Worm (Caenorhabditis elegans) whole organism, early embryonic: ENCODE results near the gene tomm-20.

Source experiments
- B0310.2 ChIP-seq: sonication (generic microtip); optimal IDR thresholded peaks from 2 replicates; lab custom pipeline; 2016; ENCODE audit warnings: mild to moderate bottlenecking, missing genetic modification characterization, missing compliant biosample characterization
- F13C5.2 ChIP-seq: sonication (generic microtip); optimal IDR thresholded peaks from 2 replicates; lab custom pipeline; 2017; ENCODE audit warnings: mild to moderate bottlenecking, missing genetic modification characterization, inconsistent platforms, missing compliant biosample characterization
- ama-1 ChIP-seq: fragments of 150-350 bp; optimal IDR thresholded peaks from 2 replicates; lab custom pipeline; 2014
- ceh-13 ChIP-seq: fragments of 200-800 bp; sonication (Bioruptor generic); optimal IDR thresholded peaks from 2 replicates; lab custom pipeline; 2018; ENCODE audit warnings: mild to moderate bottlenecking, missing genetic modification characterization, missing compliant biosample characterization
- flt-1 ChIP-seq: fragments of 200-800 bp; sonication (Bioruptor generic); IDR thresholded peaks from 2 replicates; pipeline ENCODE4 v1.3.6; 2022; ENCODE audit warnings: missing genetic modification characterization, missing compliant biosample characterization
- hmbx-1 ChIP-seq: sonication (generic microtip); optimal IDR thresholded peaks from 2 replicates; lab custom pipeline; 2016; ENCODE audit warnings: mild to moderate bottlenecking, missing genetic modification characterization, missing compliant biosample characterization
- pes-1 ChIP-seq: fragments of 200-800 bp; sonication (Bioruptor generic); IDR thresholded peaks from 2 replicates; pipeline ENCODE4 v1.3.6; 2022; ENCODE audit warnings: missing genetic modification reagents, missing genetic modification characterization, missing compliant biosample characterization
- sea-1 ChIP-seq: fragments of 200-800 bp; sonication (Bioruptor generic); conservative IDR thresholded peaks from 2 replicates; pipeline ENCODE4 v1.3.6; 2022; ENCODE audit warnings: missing genetic modification characterization, missing compliant biosample characterization
- tbx-37 ChIP-seq: fragments of 200-800 bp; sonication (Bioruptor generic); conservative IDR thresholded peaks from 2 replicates; pipeline ENCODE4 v1.3.6; 2022; ENCODE audit warnings: missing genetic modification reagents, missing genetic modification characterization, missing compliant biosample characterization

- no peak for TF ChIP-seq tbx-37 (GFP tag; lab: Robert Waterston, UW)
- TF ChIP-seq ama-1 (lab: Kevin White, UChicago): no peak
- no peak for TF ChIP-seq flt-1 (GFP tag; lab: Robert Waterston, UW)
- TF ChIP-seq pes-1: no peak
- no peak for TF ChIP-seq sea-1
- no peak for TF ChIP-seq B0310.2 (tag; lab: Kevin White, UChicago)
- TF ChIP-seq ceh-13 (GFP tag; lab: Kevin White, UChicago): no peak
- no peak for TF ChIP-seq hmbx-1 (tag; lab: Kevin White, UChicago)
- TF ChIP-seq F13C5.2 (tag; lab: Kevin White, UChicago): no peak
Observed at ce11 chrV:12349365-12349764, 6.1 kb upstream of the tomm-20 start.
